Worm (Caenorhabditis elegans): ENCODE measurements around the gene dhrs-4.

Gene dhrs-4

DNA sequence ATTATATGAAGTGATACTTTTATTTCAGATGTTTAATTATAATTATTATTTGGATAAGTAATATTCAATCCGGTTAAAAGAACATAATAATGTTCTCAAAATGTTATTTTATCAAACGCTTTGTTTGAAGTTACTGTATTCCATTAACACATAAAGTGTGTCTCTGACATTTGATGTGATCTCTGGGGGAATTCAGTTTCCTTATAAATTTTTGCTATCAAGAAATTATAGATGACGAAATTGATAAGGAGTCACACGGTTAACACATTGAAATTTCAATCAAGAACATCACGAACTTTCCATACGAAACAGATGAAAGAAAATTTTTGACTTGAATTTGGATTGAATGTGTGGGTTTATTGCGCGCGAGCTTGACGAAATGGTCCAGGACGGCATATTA, 728 bp upstream of the dhrs-4 start (continued):
- no peak for TF ChIP-seq nhr-25 (tag; optimal IDR thresholded peaks at IDR 0.05; ENCODE audit: borderline replicate concordance, insufficient read depth)
- no peak for TF ChIP-seq T20F7.1 (GFP tag; optimal IDR thresholded peaks at IDR 0.05)
- TF ChIP-seq vab-7 (GFP tag; IDR thresholded peaks at IDR 0.05), result no peak
- peak; percentile 87 for TF ChIP-seq nhr-28 (tag; optimal IDR thresholded peaks at IDR 0.05)
- TF ChIP-seq dmd-6 (GFP tag; IDR thresholded peaks at IDR 0.05), result peak; percentile 88
- TF ChIP-seq snpc-4 (tag; optimal IDR thresholded peaks at IDR 0.05), result no peak
- TF ChIP-seq fos-1 (tag; optimal IDR thresholded peaks at IDR 0.05), result no peak
- TF ChIP-seq zip-2 (tag; optimal IDR thresholded peaks at IDR 0.05), result no peak
- no peak for TF ChIP-seq lir-3 (tag; optimal IDR thresholded peaks at IDR 0.05)
- TF ChIP-seq mep-1 (tag; optimal IDR thresholded peaks at IDR 0.05), result no peak
- TF ChIP-seq nhr-102 (tag; optimal IDR thresholded peaks at IDR 0.05), result no peak
- no peak for TF ChIP-seq egl-27 (tag; optimal IDR thresholded peaks at IDR 0.05)
- TF ChIP-seq ztf-7 (tag; optimal IDR thresholded peaks at IDR 0.05), result peak; percentile 31
- no peak for TF ChIP-seq nhr-237 (tag; optimal IDR thresholded peaks at IDR 0.05)
- TF ChIP-seq dmd-8 (GFP tag; IDR thresholded peaks at IDR 0.05), result no peak
- no peak for TF ChIP-seq skn-1 (tag; optimal IDR thresholded peaks at IDR 0.05)
- TF ChIP-seq mxl-3 (GFP tag; optimal IDR thresholded peaks at IDR 0.05), result peak; percentile 37
- TF ChIP-seq zfp-2 (tag; optimal IDR thresholded peaks at IDR 0.05), result no peak
- TF ChIP-seq daf-8 (GFP tag; IDR thresholded peaks at IDR 0.05), result no peak
- TF ChIP-seq T26A8.4 (GFP tag; IDR thresholded peaks at IDR 0.05), result no peak
- TF ChIP-seq fkh-10 (GFP tag; optimal IDR thresholded peaks at IDR 0.05), result no peak
- TF ChIP-seq lin-38 (GFP tag; IDR thresholded peaks at IDR 0.05), result no peak
- peak; percentile 61 for TF ChIP-seq dve-1 (tag; optimal IDR thresholded peaks at IDR 0.05; ENCODE audit: insufficient read depth)
- TF ChIP-seq nhr-76 (tag; optimal IDR thresholded peaks at IDR 0.05), result no peak
- TF ChIP-seq hmg-1.1 (GFP tag; IDR thresholded peaks at IDR 0.05), result no peak
- TF ChIP-seq hlh-11 (tag; optimal IDR thresholded peaks at IDR 0.05), result peak; percentile 76
- TF ChIP-seq pha-4 (GFP tag; IDR thresholded peaks at IDR 0.05), result no peak
- no peak for TF ChIP-seq pha-4 (tag; optimal IDR thresholded peaks at IDR 0.05)
- no peak for TF ChIP-seq saeg-2 (GFP tag; IDR thresholded peaks at IDR 0.05)
- TF ChIP-seq cey-2 (tag; optimal IDR thresholded peaks at IDR 0.05; ENCODE audit: borderline replicate concordance, insufficient read depth), result no peak
- no peak for TF ChIP-seq lsy-2 (tag; optimal IDR thresholded peaks at IDR 0.05)
- TF ChIP-seq nhr-111 (GFP tag; optimal IDR thresholded peaks at IDR 0.05), result no peak
- no peak for TF ChIP-seq aly-2 (tag; optimal IDR thresholded peaks at IDR 0.05)
- no peak for TF ChIP-seq aha-1 (tag)
- no peak for TF ChIP-seq daf-16 (GFP tag; optimal IDR thresholded peaks at IDR 0.05)
- peak; percentile 68 for TF ChIP-seq daf-16 (tag; optimal IDR thresholded peaks at IDR 0.05)
- TF ChIP-seq madf-5 (GFP tag; IDR thresholded peaks at IDR 0.05), result no peak
- TF ChIP-seq zag-1 (tag; optimal IDR thresholded peaks at IDR 0.05), result no peak
- no peak for TF ChIP-seq ces-1 (GFP tag; optimal IDR thresholded peaks at IDR 0.05)
- no peak for TF ChIP-seq madf-9 (GFP tag; conservative IDR thresholded peaks at IDR 0.05)
- TF ChIP-seq nhr-42 (GFP tag; IDR thresholded peaks at IDR 0.05), result no peak
- no peak for TF ChIP-seq sdz-12 (GFP tag; optimal IDR thresholded peaks at IDR 0.05)
- no peak for TF ChIP-seq egl-43 (GFP tag; IDR thresholded peaks at IDR 0.05)
- TF ChIP-seq unc-39 (tag; optimal IDR thresholded peaks at IDR 0.05), result no peak
- TF ChIP-seq ceh-62 (tag; optimal IDR thresholded peaks at IDR 0.05), result no peak
- no peak for TF ChIP-seq R02D3.7 (tag; optimal IDR thresholded peaks at IDR 0.05)
- no peak for TF ChIP-seq mes-2 (tag; optimal IDR thresholded peaks at IDR 0.05; ENCODE audit: poor library complexity, severe bottlenecking)
- TF ChIP-seq nhr-10 (tag; optimal IDR thresholded peaks at IDR 0.05), result no peak
- no peak for TF ChIP-seq unc-130 (GFP tag; optimal IDR thresholded peaks at IDR 0.05)

All from whole organism, L4 larva.